Fruit fly (Drosophila melanogaster) whole organism, embryonic: ENCODE data around the gene Tomosyn.
A peak's percentile ranks its signal among the peaks of the same experiment; 100 is the strongest.

Experiments used
- Asciz ChIP-seq: fragments of 200-800 bp; sonication (Bioruptor generic); optimal IDR thresholded peaks from 2 replicates; lab custom pipeline; 2017; ENCODE audit warnings: missing biosample characterization, mild to moderate bottlenecking, missing genetic modification characterization, missing genetic modification reagents
- Atf6 ChIP-seq: fragments of 200-800 bp; sonication (Bioruptor generic); IDR thresholded peaks from 2 replicates; pipeline ENCODE4 v1.3.6; 2022; ENCODE audit warnings: missing biosample characterization, missing genetic modification characterization
- B-H1 ChIP-seq: fragments of 200-800 bp; sonication (Bioruptor generic); IDR thresholded peaks from 3 replicates; pipeline ENCODE4 v1.3.6; 2022; ENCODE audit warnings: missing biosample characterization, missing genetic modification characterization
- BtbVII ChIP-seq: fragments of 200-800 bp; sonication (Bioruptor generic); optimal IDR thresholded peaks from 3 replicates; lab custom pipeline; 2017; ENCODE audit warnings: missing biosample characterization, mild to moderate bottlenecking, missing genetic modification characterization
- C15 ChIP-seq: fragments of 200-800 bp; sonication (Bioruptor generic); IDR thresholded peaks from 3 replicates; pipeline ENCODE4 v1.3.6; 2022; ENCODE audit warnings: missing biosample characterization, missing genetic modification characterization
- CG12071 ChIP-seq: fragments of 200-800 bp; sonication (Bioruptor generic); optimal IDR thresholded peaks from 3 replicates; lab custom pipeline; 2018; ENCODE audit warnings: missing biosample characterization, mild to moderate bottlenecking, missing genetic modification characterization
- CG12744 ChIP-seq: fragments of 200-800 bp; sonication (Bioruptor generic); optimal IDR thresholded peaks from 2 replicates; lab custom pipeline; 2016; ENCODE audit warnings: missing biosample characterization, missing genetic modification characterization
- CG13287 ChIP-seq: fragments of 200-800 bp; sonication (Bioruptor generic); IDR thresholded peaks from 2 replicates; pipeline ENCODE4 v1.3.6; 2022; ENCODE audit warnings: missing biosample characterization, missing genetic modification characterization; ENCODE audit not compliant: partially characterized antibody
- CG13894 ChIP-seq: fragments of 200-800 bp; sonication (Bioruptor generic); optimal IDR thresholded peaks from 3 replicates; lab custom pipeline; 2018; ENCODE audit warnings: missing biosample characterization, mild to moderate bottlenecking, missing genetic modification characterization, moderate library complexity
- CG15514 ChIP-seq: fragments of 200-800 bp; sonication (Bioruptor generic); optimal IDR thresholded peaks from 3 replicates; lab custom pipeline; 2017; ENCODE audit warnings: missing biosample characterization, missing genetic modification characterization, mild to moderate bottlenecking, moderate library complexity, missing genetic modification reagents
- CG15601 ChIP-seq: fragments of 200-800 bp; sonication (Bioruptor generic); optimal IDR thresholded peaks from 3 replicates; lab custom pipeline; 2019; ENCODE audit warnings: missing biosample characterization, mild to moderate bottlenecking, missing genetic modification characterization, moderate library complexity
- CG16815 ChIP-seq: fragments of 200-800 bp; sonication (Bioruptor generic); optimal IDR thresholded peaks from 3 replicates; lab custom pipeline; 2017; ENCODE audit warnings: missing biosample characterization, mild to moderate bottlenecking, missing genetic modification characterization
- CG17361 ChIP-seq: fragments of 200-800 bp; sonication (Bioruptor generic); IDR thresholded peaks from 3 replicates; pipeline ENCODE4 v1.3.6; 2022; ENCODE audit warnings: missing biosample characterization, missing genetic modification characterization
- CG17568 ChIP-seq: fragments of 200-800 bp; sonication (Bioruptor generic); optimal IDR thresholded peaks from 2 replicates; lab custom pipeline; 2018; ENCODE audit warnings: missing biosample characterization, mild to moderate bottlenecking, missing genetic modification characterization, moderate library complexity
- CG18476 ChIP-seq: fragments of 200-800 bp; sonication (Bioruptor generic); optimal IDR thresholded peaks from 2 replicates; lab custom pipeline; 2016; ENCODE audit warnings: missing biosample characterization, mild to moderate bottlenecking, missing genetic modification characterization
- CG3281 ChIP-seq: fragments of 200-800 bp; sonication (Bioruptor generic); optimal IDR thresholded peaks from 3 replicates; lab custom pipeline; 2017; ENCODE audit warnings: missing biosample characterization, mild to moderate bottlenecking, missing genetic modification characterization
- CG4854 ChIP-seq: fragments of 200-800 bp; sonication (Bioruptor generic); optimal IDR thresholded peaks from 2 replicates; lab custom pipeline; 2016; ENCODE audit warnings: missing biosample characterization, missing genetic modification characterization, inconsistent platforms
- CG6654 ChIP-seq: fragments of 200-800 bp; sonication (Bioruptor generic); optimal IDR thresholded peaks from 2 replicates; lab custom pipeline; 2017; ENCODE audit warnings: missing biosample characterization, mild to moderate bottlenecking, missing genetic modification characterization
- CG6854 ChIP-seq: fragments of 200-800 bp; sonication (Bioruptor generic); optimal IDR thresholded peaks from 3 replicates; lab custom pipeline; 2017; ENCODE audit warnings: missing biosample characterization, mild to moderate bottlenecking, missing genetic modification characterization
- CG7963 ChIP-seq: fragments of 200-800 bp; sonication (Bioruptor generic); IDR thresholded peaks from 3 replicates; pipeline ENCODE4 v1.3.6; 2022; ENCODE audit warnings: missing biosample characterization, missing genetic modification characterization; ENCODE audit not compliant: partially characterized antibody
- CG8281 ChIP-seq: fragments of 200-800 bp; sonication (Bioruptor generic); optimal IDR thresholded peaks from 2 replicates; lab custom pipeline; 2018; ENCODE audit warnings: missing biosample characterization, mild to moderate bottlenecking, missing genetic modification characterization, moderate library complexity
- CG9727 ChIP-seq: fragments of 200-800 bp; sonication (Bioruptor generic); optimal IDR thresholded peaks from 3 replicates; lab custom pipeline; 2017; ENCODE audit warnings: missing biosample characterization, mild to moderate bottlenecking, missing genetic modification characterization
- CkIIα-i1 ChIP-seq: fragments of 200-800 bp; sonication (Bioruptor generic); IDR thresholded peaks from 2 replicates; pipeline ENCODE4 v1.3.6; 2022; ENCODE audit warnings: missing biosample characterization, missing genetic modification characterization
- Doc3 ChIP-seq: fragments of 200-800 bp; sonication (Bioruptor generic); IDR thresholded peaks from 3 replicates; pipeline ENCODE4 v1.3.6; 2022; ENCODE audit warnings: missing biosample characterization, missing genetic modification characterization; ENCODE audit not compliant: partially characterized antibody
- HHEX ChIP-seq: fragments of 200-800 bp; sonication (Bioruptor generic); optimal IDR thresholded peaks from 3 replicates; lab custom pipeline; 2017; ENCODE audit warnings: missing biosample characterization, mild to moderate bottlenecking, missing genetic modification characterization, missing genetic modification reagents
- Hand ChIP-seq: fragments of 200-800 bp; sonication (Bioruptor generic); optimal IDR thresholded peaks from 2 replicates; lab custom pipeline; 2017; ENCODE audit warnings: mild to moderate bottlenecking, missing biosample characterization, missing genetic modification reagents, missing genetic modification characterization
- Hr39 ChIP-seq: fragments of >200 bp; optimal IDR thresholded peaks from 2 replicates; lab custom pipeline; 2017
- Lhr ChIP-seq: fragments of 200-800 bp; sonication (Bioruptor generic); optimal IDR thresholded peaks from 3 replicates; lab custom pipeline; 2017; ENCODE audit warnings: mild to moderate bottlenecking, missing biosample characterization, missing genetic modification reagents, missing genetic modification characterization
- Nf-YC ChIP-seq: fragments of 200-800 bp; optimal IDR thresholded peaks from 3 replicates; lab custom pipeline; 2019; ENCODE audit warnings: missing biosample characterization, mild to moderate bottlenecking, missing genetic modification characterization, moderate library complexity
- Oli ChIP-seq: fragments of 200-800 bp; sonication (Bioruptor generic); optimal IDR thresholded peaks from 2 replicates; lab custom pipeline; 2018; ENCODE audit warnings: missing biosample characterization, mild to moderate bottlenecking, missing genetic modification characterization, moderate library complexity
- Poxn ChIP-seq: fragments of 200-800 bp; sonication (Bioruptor generic); IDR thresholded peaks from 2 replicates; pipeline ENCODE4 v1.3.6; 2022; ENCODE audit warnings: missing biosample characterization, missing genetic modification characterization
- Scr ChIP-seq: fragments of 200-800 bp; sonication (Bioruptor generic); IDR thresholded peaks from 2 replicates; pipeline ENCODE4 v1.3.6; 2022; ENCODE audit warnings: missing biosample characterization, missing genetic modification characterization; ENCODE audit not compliant: partially characterized antibody
- bigmax ChIP-seq: fragments of 200-800 bp; sonication (Bioruptor generic); optimal IDR thresholded peaks from 2 replicates; lab custom pipeline; 2018; ENCODE audit warnings: missing biosample characterization, mild to moderate bottlenecking, missing genetic modification characterization
- cato ChIP-seq: fragments of 200-800 bp; sonication (Bioruptor generic); optimal IDR thresholded peaks from 2 replicates; lab custom pipeline; 2016; ENCODE audit warnings: missing biosample characterization, missing genetic modification characterization, borderline replicate concordance
- cg ChIP-seq: fragments of 200-800 bp; sonication (Bioruptor generic); optimal IDR thresholded peaks from 3 replicates; lab custom pipeline; 2019; ENCODE audit warnings: missing biosample characterization, mild to moderate bottlenecking, missing genetic modification characterization, moderate library complexity
- fd64A ChIP-seq: fragments of 200-800 bp; sonication (Bioruptor generic); optimal IDR thresholded peaks from 3 replicates; lab custom pipeline; 2018; ENCODE audit warnings: missing biosample characterization, mild to moderate bottlenecking, missing genetic modification characterization
- fd96Cb ChIP-seq: fragments of 200-800 bp; sonication (Bioruptor generic); optimal IDR thresholded peaks from 2 replicates; lab custom pipeline; 2018; ENCODE audit warnings: missing biosample characterization, mild to moderate bottlenecking, missing genetic modification characterization, moderate library complexity
- grau ChIP-seq: fragments of 200-800 bp; optimal IDR thresholded peaks from 3 replicates; lab custom pipeline; 2019; ENCODE audit warnings: missing biosample characterization, mild to moderate bottlenecking, missing genetic modification characterization, moderate library complexity
- gsb-n ChIP-seq: fragments of 200-800 bp; sonication (Bioruptor generic); optimal IDR thresholded peaks from 3 replicates; lab custom pipeline; 2018; ENCODE audit warnings: missing biosample characterization, mild to moderate bottlenecking, missing genetic modification characterization
- her ChIP-seq: fragments of 200-800 bp; sonication (Bioruptor generic); optimal IDR thresholded peaks from 2 replicates; lab custom pipeline; 2016; ENCODE audit warnings: missing biosample characterization, missing genetic modification characterization
- hkb ChIP-seq, 2 experiments: fragments of 200-800 bp in 1 of 2; fragments of >200 bp in 1 of 2; sonication (Bioruptor generic) in 1 of 2; IDR thresholded peaks in 1 of 2; optimal IDR thresholded peaks in 1 of 2; 2 replicates each; pipeline versions ENCODE4 v1.3.6 to Lab custom; 2017 to 2022; ENCODE audit warnings: missing biosample characterization in 1 of 2, missing genetic modification characterization in 1 of 2
- lab ChIP-seq: fragments of 200-800 bp; sonication (Bioruptor generic); optimal IDR thresholded peaks from 3 replicates; lab custom pipeline; 2017; ENCODE audit warnings: missing biosample characterization, missing genetic modification characterization, mild to moderate bottlenecking, moderate library complexity, missing genetic modification reagents
- mirr ChIP-seq: fragments of 200-800 bp; sonication (Bioruptor generic); optimal IDR thresholded peaks from 3 replicates; lab custom pipeline; 2018; ENCODE audit warnings: missing biosample characterization, mild to moderate bottlenecking, missing genetic modification characterization
- pb ChIP-seq: fragments of 200-800 bp; sonication (Bioruptor generic); optimal IDR thresholded peaks from 3 replicates; lab custom pipeline; 2016; ENCODE audit warnings: missing biosample characterization, missing genetic modification characterization
- sim ChIP-seq: fragments of 200-800 bp; sonication (Bioruptor generic); IDR thresholded peaks from 2 replicates; pipeline ENCODE4 v1.3.6; 2022; ENCODE audit warnings: missing biosample characterization, missing genetic modification characterization
- sug ChIP-seq: fragments of 200-800 bp; optimal IDR thresholded peaks from 2 replicates; lab custom pipeline; 2019; ENCODE audit warnings: missing biosample characterization, mild to moderate bottlenecking, missing genetic modification characterization, moderate library complexity
- tx ChIP-seq: fragments of 200-800 bp; sonication (Bioruptor generic); optimal IDR thresholded peaks from 2 replicates; lab custom pipeline; 2016; ENCODE audit warnings: missing biosample characterization, missing genetic modification characterization
- unc-4 ChIP-seq: fragments of 200-800 bp; sonication (Bioruptor generic); IDR thresholded peaks from 2 replicates; pipeline ENCODE4 v1.3.6; 2022; ENCODE audit warnings: missing biosample characterization, missing genetic modification characterization; ENCODE audit not compliant: partially characterized antibody
- wdn ChIP-seq: fragments of 200-800 bp; sonication (Bioruptor generic); IDR thresholded peaks from 2 replicates; pipeline ENCODE4 v1.3.6; 2022; ENCODE audit warnings: missing biosample characterization, missing genetic modification characterization

The Tomosyn gene

DNA sequence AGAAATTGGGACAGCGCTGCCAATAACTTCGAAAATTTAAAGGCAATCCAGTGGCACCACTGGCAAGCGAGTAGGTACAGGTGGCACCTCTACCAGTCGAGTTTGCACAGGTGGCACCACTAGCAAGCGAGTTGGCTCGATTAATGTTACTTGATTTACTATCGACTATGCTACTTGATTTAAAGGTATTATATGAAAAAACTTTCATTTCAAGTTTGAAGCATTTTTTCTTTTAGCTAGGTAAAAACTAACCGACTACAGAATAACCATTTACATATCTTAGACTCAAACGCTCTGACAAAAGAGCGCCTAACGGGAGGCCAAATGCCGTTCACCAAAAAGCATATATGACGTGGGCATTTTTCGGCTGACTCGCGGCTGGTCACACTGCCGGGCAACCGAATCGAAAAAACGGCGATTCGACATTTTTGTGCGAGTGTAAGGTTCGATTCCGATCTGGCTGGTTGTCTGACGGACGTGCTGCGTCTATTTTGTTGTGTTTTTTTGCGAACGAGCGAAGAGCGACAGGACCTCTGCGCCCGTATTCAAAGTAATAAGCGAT is 27.7 kb downstream of the Tomosyn start, which contains the start of gene Tis11 (continued):
- peak; percentile 32 for TF ChIP-seq her (GFP tag; lab: Kevin White, UChicago)
- no peak for TF ChIP-seq CG4854 (GFP tag; lab: Kevin White, UChicago)
- TF ChIP-seq CG9727 (GFP tag; lab: Kevin White, UChicago) = no peak
- TF ChIP-seq hkb (optimal IDR thresholded peaks at IDR 0.05; lab: Kevin White, UChicago) = peak; percentile 89
- peak; percentile 32; the same call in 1 of the 2 replicates for TF ChIP-seq hkb (GFP tag; IDR thresholded peaks at IDR 0.05; lab: Robert Waterston, UW)
- peak; percentile 18 for TF ChIP-seq CG12071 (GFP tag; lab: Kevin White, UChicago)
- no peak for TF ChIP-seq CG17568 (GFP tag; lab: Kevin White, UChicago)
- TF ChIP-seq fd96Cb = no peak
- no peak for TF ChIP-seq sim (GFP tag; lab: Robert Waterston, UW)
- TF ChIP-seq lab (GFP tag; lab: Kevin White, UChicago) = peak; percentile 33
- no peak for TF ChIP-seq grau (tag; lab: Kevin White, UChicago)
- peak; percentile 1 for TF ChIP-seq mirr (GFP tag; lab: Kevin White, UChicago)
- no peak for TF ChIP-seq CkIIα-i1 (GFP tag; lab: Robert Waterston, UW)
- no peak for TF ChIP-seq pb (GFP tag; lab: Kevin White, UChicago)
- peak; percentile 38; the same call in 1 of the 2 replicates for TF ChIP-seq CG13287 (GFP tag; lab: Robert Waterston, UW)
- TF ChIP-seq CG17361 (GFP tag; lab: Robert Waterston, UW) = no peak
- no peak for TF ChIP-seq tx
- TF ChIP-seq CG18476 (GFP tag; lab: Kevin White, UChicago) = no peak
- TF ChIP-seq B-H1 (GFP tag; lab: Robert Waterston, UW) = no peak
- TF ChIP-seq CG6854 (GFP tag; lab: Kevin White, UChicago) = no peak
- 0 out of 2 replicates have a peak, but pooled peaks have one; percentile 19 for TF ChIP-seq Atf6 (GFP tag; lab: Robert Waterston, UW)
- TF ChIP-seq CG12744 (GFP tag; lab: Kevin White, UChicago) = no peak
- TF ChIP-seq CG6654 (GFP tag; lab: Kevin White, UChicago) = no peak
- TF ChIP-seq cg = no peak
- TF ChIP-seq Scr (GFP tag; lab: Robert Waterston, UW) = peak; percentile 56
- no peak for TF ChIP-seq C15 (GFP tag; lab: Robert Waterston, UW)
- no peak for TF ChIP-seq fd64A (GFP tag; lab: Kevin White, UChicago)
- TF ChIP-seq Poxn (GFP tag; lab: Robert Waterston, UW) = no peak
- no peak for TF ChIP-seq BtbVII (GFP tag; lab: Kevin White, UChicago)
- TF ChIP-seq CG15601 (tag; lab: Kevin White, UChicago) = peak; percentile 10
- no peak for TF ChIP-seq CG16815 (GFP tag; lab: Kevin White, UChicago)
- peak; percentile 75 for TF ChIP-seq CG15514 (GFP tag; lab: Kevin White, UChicago)
- no peak for TF ChIP-seq Doc3 (GFP tag; lab: Robert Waterston, UW)
- TF ChIP-seq Hand = no peak
- no peak for TF ChIP-seq gsb-n
- no peak for TF ChIP-seq CG7963 (GFP tag; lab: Robert Waterston, UW)
- no peak for TF ChIP-seq cato
- TF ChIP-seq Oli (tag; lab: Kevin White, UChicago) = no peak
- TF ChIP-seq CG13894 (tag; lab: Kevin White, UChicago) = no peak
- no peak for TF ChIP-seq CG8281 (tag; lab: Kevin White, UChicago)
- no peak for TF ChIP-seq Hr39 (lab: Kevin White, UChicago)
- peak; percentile 3 for TF ChIP-seq Nf-YC (tag; lab: Kevin White, UChicago)
- TF ChIP-seq Asciz (GFP tag; lab: Kevin White, UChicago) = no peak
- TF ChIP-seq HHEX (GFP tag; lab: Kevin White, UChicago) = no peak
- TF ChIP-seq Lhr (GFP tag; lab: Kevin White, UChicago) = peak; percentile 93
- no peak for TF ChIP-seq bigmax
- TF ChIP-seq wdn = no peak
- TF ChIP-seq sug (tag; lab: Kevin White, UChicago) = peak; percentile 18
- TF ChIP-seq CG3281 = no peak
- peak; percentile 55 for TF ChIP-seq unc-4 (GFP tag; lab: Robert Waterston, UW)
